Worm (Caenorhabditis elegans): ENCODE results near the gene scrm-3.
A peak's percentile ranks its signal among the peaks of the same experiment; 100 is the strongest.

scrm-3 gene

DNA sequence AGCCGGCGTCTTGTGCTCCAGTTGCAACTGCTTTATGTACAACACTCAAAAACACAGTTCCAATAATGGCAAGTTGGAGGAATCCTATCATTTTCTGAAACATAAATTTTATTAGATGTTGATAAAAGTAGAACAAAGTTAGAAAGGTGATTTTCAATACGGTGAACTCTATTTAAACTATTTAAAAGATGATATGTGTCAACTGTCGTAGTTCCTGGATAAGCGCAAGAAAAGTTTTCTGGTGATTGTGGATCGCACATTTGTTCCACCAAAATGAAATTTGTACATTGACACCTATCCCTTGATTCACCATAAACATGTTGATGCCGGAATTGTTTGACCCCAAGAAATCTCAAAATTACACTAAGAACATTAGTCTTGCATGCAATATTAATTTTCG is 25.0 kb downstream of the scrm-3 start, which contains the start of gene C17B7.9:
TSS of gene C17B7.9 (minus strand) at position 101 of the 400 bp plus-strand sequence.
- TF ChIP-seq R02D3.7 (tag; optimal IDR thresholded peaks at IDR 0.05) = no peak
- no peak for TF ChIP-seq dmd-4 (tag; optimal IDR thresholded peaks at IDR 0.05)
- TF ChIP-seq ZK546.5 (tag; optimal IDR thresholded peaks at IDR 0.05) = no peak

DNA sequence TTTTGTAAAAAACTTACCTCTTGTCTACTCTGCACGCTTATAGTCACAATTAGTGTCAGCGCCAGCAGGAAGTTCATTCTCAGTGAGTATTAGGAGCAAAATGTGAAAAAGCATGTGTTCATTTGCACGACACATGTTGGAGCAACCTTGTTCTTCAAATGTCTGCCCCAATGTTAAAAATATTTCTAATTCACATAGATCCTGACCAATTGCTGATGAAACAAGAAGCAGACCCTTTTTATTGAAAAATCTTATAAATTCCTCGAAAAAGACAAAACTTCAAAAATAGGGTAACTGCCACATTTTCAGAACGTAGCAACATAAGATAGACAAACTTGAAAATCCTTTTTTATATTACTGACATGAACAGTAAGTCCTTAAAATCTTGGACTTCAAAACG is 32.8 kb downstream of the scrm-3 start, which contains the start of gene C17B7.8:
TSS of gene C17B7.8 (minus strand) at position 101 of the 400 bp plus-strand sequence.
- TF ChIP-seq gmeb-1 (tag; optimal IDR thresholded peaks at IDR 0.05) = no peak
- no peak for TF ChIP-seq nhr-12 (tag; optimal IDR thresholded peaks at IDR 0.05)
- no peak for TF ChIP-seq sem-4 (tag; optimal IDR thresholded peaks at IDR 0.05)
- no peak for TF ChIP-seq ztf-11 (tag; optimal IDR thresholded peaks at IDR 0.05)
- no peak for TF ChIP-seq nhr-6 (tag; optimal IDR thresholded peaks at IDR 0.05)
- TF ChIP-seq crh-2 (tag; optimal IDR thresholded peaks at IDR 0.05) = no peak
- no peak for TF ChIP-seq nhr-23 (tag; optimal IDR thresholded peaks at IDR 0.05)
- no peak for TF ChIP-seq lin-39 (tag; optimal IDR thresholded peaks at IDR 0.05)

- no peak for TF ChIP-seq nhr-6 (tag; optimal IDR thresholded peaks at IDR 0.05)
Observed at ce11 chrV:3320432-3320831, 36.6 kb downstream of the scrm-3 start, which contains the start of gene C17B7.14. TSS of gene C17B7.14 (minus strand) at chrV:3320532.

- TF ChIP-seq zag-1 (tag; optimal IDR thresholded peaks at IDR 0.05) = no peak
- TF ChIP-seq blmp-1 (tag; optimal IDR thresholded peaks at IDR 0.05; ENCODE audit: insufficient read depth) = no peak
- no peak for TF ChIP-seq lin-11 (tag; optimal IDR thresholded peaks at IDR 0.05)
- no peak for TF ChIP-seq lin-13 (GFP tag; optimal IDR thresholded peaks at IDR 0.05)
- TF ChIP-seq peb-1 (tag; optimal IDR thresholded peaks at IDR 0.05) = no peak
- no peak for TF ChIP-seq ceh-16 (tag; optimal IDR thresholded peaks at IDR 0.05)
Observed at ce11 chrV:3320005-3320404, 37.0 kb downstream of the scrm-3 start, which contains the start of gene F35F10.14. TSS of gene F35F10.14 (minus strand) at chrV:3320105.

DNA sequence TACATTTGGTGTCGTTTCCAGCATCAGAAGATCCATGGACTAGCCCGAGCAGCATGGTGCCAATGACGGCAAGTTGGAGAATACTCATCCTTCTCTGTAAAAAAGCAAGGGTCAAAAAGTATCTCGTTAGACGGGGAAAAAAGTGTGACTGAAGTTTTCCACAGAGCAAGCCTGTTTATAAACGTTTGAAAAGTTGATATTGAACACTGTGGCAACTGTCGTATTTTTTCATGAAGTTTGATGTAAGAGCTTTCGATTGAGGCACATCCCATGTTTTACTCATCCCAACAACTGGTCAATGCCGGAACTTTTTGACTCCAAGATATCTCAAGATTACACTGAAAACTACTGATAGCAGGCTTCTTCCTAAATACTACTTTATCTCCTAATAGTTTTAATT is 38.0 kb downstream of the scrm-3 start, which contains the start of gene F35F10.13:
TSS of gene F35F10.13 (minus strand) at position 101 of the 400 bp plus-strand sequence.
- no peak for TF ChIP-seq sma-3 (GFP tag; optimal IDR thresholded peaks at IDR 0.05)
- TF ChIP-seq ztf-4 (tag; optimal IDR thresholded peaks at IDR 0.05) = no peak
- no peak for TF ChIP-seq fos-1 (tag; optimal IDR thresholded peaks at IDR 0.05)
- TF ChIP-seq zag-1 (tag; optimal IDR thresholded peaks at IDR 0.05) = no peak
- TF ChIP-seq mbf-1 (tag; optimal IDR thresholded peaks at IDR 0.05) = no peak
- no peak for TF ChIP-seq nhr-25 (tag; optimal IDR thresholded peaks at IDR 0.05)
- no peak for TF ChIP-seq elt-1 (tag; optimal IDR thresholded peaks at IDR 0.05)
- TF ChIP-seq nhr-237 (tag; optimal IDR thresholded peaks at IDR 0.05) = no peak
- TF ChIP-seq ZK546.5 (tag; optimal IDR thresholded peaks at IDR 0.05) = no peak
- TF ChIP-seq snpc-4 (tag; optimal IDR thresholded peaks at IDR 0.05) = no peak
- no peak for TF ChIP-seq lin-39 (tag; optimal IDR thresholded peaks at IDR 0.05)
- TF ChIP-seq sem-4 (tag; optimal IDR thresholded peaks at IDR 0.05) = no peak
- TF ChIP-seq unc-55 (GFP tag; optimal IDR thresholded peaks at IDR 0.05) = no peak
- TF ChIP-seq nhr-11 (tag; optimal IDR thresholded peaks at IDR 0.05) = no peak
- TF ChIP-seq unc-39 (tag; optimal IDR thresholded peaks at IDR 0.05) = no peak
- TF ChIP-seq nhr-23 (tag; optimal IDR thresholded peaks at IDR 0.05) = no peak
- TF ChIP-seq lsy-2 (tag; optimal IDR thresholded peaks at IDR 0.05) = no peak

DNA sequence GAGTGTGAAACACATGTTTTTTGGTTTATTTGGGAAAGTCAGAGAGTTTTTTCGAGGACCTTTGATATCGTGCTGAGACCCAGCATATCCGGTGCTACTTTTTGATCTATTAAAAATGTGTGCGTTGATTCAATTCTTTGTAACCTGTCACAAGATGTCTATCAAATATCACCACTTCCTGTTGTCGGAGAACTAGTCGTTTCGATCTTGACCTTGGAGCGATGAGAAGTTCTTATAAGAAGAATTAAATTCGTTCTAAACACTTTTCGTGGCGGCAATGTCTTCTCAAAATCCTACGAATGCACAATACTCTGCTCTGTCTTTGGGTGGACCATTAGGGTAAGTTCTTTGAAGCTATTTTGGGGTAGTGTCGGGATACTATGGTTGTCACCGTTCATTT is 40.9 kb downstream of the scrm-3 start, which contains the start of gene F35F10.1:
TSS of gene F35F10.1 (plus strand) at position 200 of the 400 bp plus-strand sequence.
- TF ChIP-seq ceh-16 (tag; optimal IDR thresholded peaks at IDR 0.05) (no peak), sma-9 (GFP tag; optimal IDR thresholded peaks at IDR 0.05) (peak; percentile 70), sma-9 (tag; optimal IDR thresholded peaks at IDR 0.05) (no peak), C34F6.9 (tag; optimal IDR thresholded peaks at IDR 0.05) (no peak)

DNA sequence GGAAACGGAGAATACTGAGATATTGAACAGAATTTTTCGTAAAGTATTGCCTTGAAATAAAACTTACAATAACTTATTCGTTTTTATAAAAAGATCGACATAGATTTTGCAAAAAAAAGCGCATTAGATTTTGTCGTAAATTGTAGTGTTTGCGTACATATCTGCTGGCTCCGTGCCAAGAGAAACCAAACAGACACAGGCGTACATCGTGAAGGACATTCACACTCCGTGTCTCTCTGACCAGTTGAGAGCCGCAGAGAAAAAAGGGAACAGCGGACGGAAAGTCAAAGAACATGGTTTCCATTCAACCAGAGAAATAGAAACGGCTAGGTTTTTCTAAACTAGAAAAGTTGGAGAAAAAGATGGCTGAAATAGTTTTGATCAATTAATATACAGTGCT is 41.7 kb downstream of the scrm-3 start, which contains the start of gene arrd-19:
TSS of gene arrd-19 (minus strand) at position 209 of the 400 bp plus-strand sequence.
- TF ChIP-seq nhr-12 (tag; optimal IDR thresholded peaks at IDR 0.05) (no peak), ceh-16 (tag; optimal IDR thresholded peaks at IDR 0.05) (no peak), nhr-129 (tag; optimal IDR thresholded peaks at IDR 0.05) (peak; percentile 80), crh-2 (tag; optimal IDR thresholded peaks at IDR 0.05) (peak; percentile 80), nhr-25 (tag; optimal IDR thresholded peaks at IDR 0.05) (peak; percentile 84), unc-39 (tag; optimal IDR thresholded peaks at IDR 0.05) (no peak), gmeb-1 (tag; optimal IDR thresholded peaks at IDR 0.05) (peak; percentile 47), ztf-1 (GFP tag; conservative IDR thresholded peaks at IDR 0.05) (no peak), nhr-23 (tag; optimal IDR thresholded peaks at IDR 0.05) (no peak), mbf-1 (tag; optimal IDR thresholded peaks at IDR 0.05) (no peak), mdl-1 (tag; optimal IDR thresholded peaks at IDR 0.05) (peak; percentile 58 to 65), ztf-4 (tag; optimal IDR thresholded peaks at IDR 0.05) (peak; percentile 40), nhr-21 (tag; optimal IDR thresholded peaks at IDR 0.05) (peak; percentile 82), egl-27 (tag; optimal IDR thresholded peaks at IDR 0.05) (peak; percentile 78), skn-1 (tag; optimal IDR thresholded peaks at IDR 0.05) (no peak), ceh-82 (tag; optimal IDR thresholded peaks at IDR 0.05) (no peak), ama-1 (optimal IDR thresholded peaks at IDR 0.05) (no peak), sma-9 (GFP tag; optimal IDR thresholded peaks at IDR 0.05) (peak; percentile 98), sma-9 (tag; optimal IDR thresholded peaks at IDR 0.05) (no peak), lsy-2 (tag; optimal IDR thresholded peaks at IDR 0.05) (peak; percentile 41 to 88), nhr-77 (tag; optimal IDR thresholded peaks at IDR 0.05) (no peak), ztf-11 (tag; optimal IDR thresholded peaks at IDR 0.05) (no peak), sma-3 (GFP tag; optimal IDR thresholded peaks at IDR 0.05) (peak; percentile 72)
